Fruit fly (Drosophila melanogaster) whole organism, wandering third instar larva: ENCODE data around the gene Gabat.

ENCODE experiments used
- CG9705 ChIP-seq: fragments of 200-800 bp; sonication (Bioruptor generic); optimal IDR thresholded peaks from 2 replicates; lab custom pipeline; 2018; ENCODE audit warnings: missing biosample characterization, mild to moderate bottlenecking, missing genetic modification characterization
- Dif ChIP-seq: fragments of 200-275, 200-300 bp; sonication (Bioruptor generic); optimal IDR thresholded peaks from 2 replicates; lab custom pipeline; 2018; ENCODE audit warnings: missing biosample characterization, missing genetic modification characterization; ENCODE audit not compliant: partially characterized antibody
- br ChIP-seq: fragments of 200-800 bp; sonication (Bioruptor generic); optimal IDR thresholded peaks from 2 replicates; lab custom pipeline; 2016; ENCODE audit warnings: missing biosample characterization, missing genetic modification characterization
- h ChIP-seq: fragments of 200-800 bp; sonication (Bioruptor generic); optimal IDR thresholded peaks from 3 replicates; lab custom pipeline; 2016; ENCODE audit warnings: missing biosample characterization, mild to moderate bottlenecking, missing genetic modification characterization
- pan ChIP-seq: fragments of >200 bp; optimal IDR thresholded peaks from 2 replicates; lab custom pipeline; 2017
- psq ChIP-seq: fragments of 200-800 bp; sonication (Bioruptor generic); optimal IDR thresholded peaks from 3 replicates; lab custom pipeline; 2017; ENCODE audit warnings: missing biosample characterization, mild to moderate bottlenecking, missing genetic modification characterization, moderate library complexity
- sage ChIP-seq: fragments of 200-800 bp; sonication (Bioruptor generic); optimal IDR thresholded peaks from 2 replicates; lab custom pipeline; 2016; ENCODE audit warnings: missing biosample characterization, mild to moderate bottlenecking, missing genetic modification characterization
- usp ChIP-seq: fragments of >200 bp; optimal IDR thresholded peaks from 2 replicates; lab custom pipeline; 2017; ENCODE audit warnings: missing biosample characterization, missing genetic modification characterization

- TF ChIP-seq usp (no peak), CG9705 (no peak), sage (GFP tag; lab: Kevin White, UChicago) (no peak), pan (no peak), Dif (GFP tag; lab: Kevin White, UChicago) (no peak), h (GFP tag; lab: Kevin White, UChicago) (no peak), psq (GFP tag; lab: Kevin White, UChicago) (no peak), br (GFP tag; lab: Kevin White, UChicago) (no peak)
Measured at dm6 chr3L:19951035-19951434, 49.5 kb downstream of the Gabat start, which contains the start of gene CG32219.
